Fruit fly (Drosophila melanogaster): ENCODE measurements around the gene CG10859.

Gene CG10859

DNA sequence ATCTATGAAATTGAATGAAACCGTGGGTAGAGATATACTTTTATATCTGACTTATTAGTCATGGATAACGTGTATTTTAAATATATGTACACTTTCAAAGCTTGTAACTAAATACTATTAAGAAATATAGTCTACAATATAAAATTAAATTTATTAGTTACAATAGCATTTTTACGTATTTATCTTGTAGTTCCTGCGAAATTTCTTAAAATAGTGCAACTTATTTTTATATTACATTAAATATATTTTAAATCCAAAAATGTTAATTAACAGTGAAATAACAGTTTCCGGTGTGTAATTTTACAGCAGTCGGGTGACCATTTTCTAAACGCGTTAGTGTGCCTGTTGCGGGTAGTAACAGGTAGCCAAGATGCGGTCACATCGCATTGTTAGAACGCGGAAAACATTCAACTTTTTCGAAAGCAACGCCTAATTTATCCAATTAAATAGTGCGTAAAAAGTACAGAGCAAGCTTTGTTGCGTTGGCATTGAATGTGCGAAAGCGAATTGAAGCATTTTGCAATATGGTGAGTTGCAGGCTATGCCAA, at the start of gene CG10859, which contains the start of gene CG7110 (continued):
- TF ChIP-seq CG12219 (GFP tag; optimal IDR thresholded peaks at IDR 0.05) (peak; percentile 1), shn (GFP tag; optimal IDR thresholded peaks at IDR 0.05) (no peak), ci (GFP tag; IDR thresholded peaks at IDR 0.05) (peak; percentile 88), GATAe (GFP tag; conservative IDR thresholded peaks at IDR 0.05) (no peak), abd-A (tag; optimal IDR thresholded peaks at IDR 0.05) (no peak), CG4282 (GFP tag; optimal IDR thresholded peaks at IDR 0.05) (no peak), CG10267 (tag; optimal IDR thresholded peaks at IDR 0.05) (peak; percentile 60), fd102C (GFP tag; optimal IDR thresholded peaks at IDR 0.05) (peak; percentile 7), nerfin-1 (tag; optimal IDR thresholded peaks at IDR 0.05) (peak; percentile 51), CG15479 (GFP tag; optimal IDR thresholded peaks at IDR 0.05) (no peak), bigmax (GFP tag; optimal IDR thresholded peaks at IDR 0.05) (no peak), Nf-YB (GFP tag; optimal IDR thresholded peaks at IDR 0.05) (peak; percentile 10), sqz (GFP tag; optimal IDR thresholded peaks at IDR 0.05) (no peak), sisA (GFP tag; IDR thresholded peaks at IDR 0.05) (no peak), oc (tag; optimal IDR thresholded peaks at IDR 0.05) (no peak), nerfin-2 (GFP tag; IDR thresholded peaks at IDR 0.05; ENCODE audit: partially characterized antibody) (no peak), nom (GFP tag; optimal IDR thresholded peaks at IDR 0.05) (peak; percentile 30), sens (GFP tag) (peak; percentile 21), CG8290 (GFP tag; optimal IDR thresholded peaks at IDR 0.05) (no peak), CG8290 (tag; optimal IDR thresholded peaks at IDR 0.05) (peak in 1 of 2 experiments; percentile 76), Atf3 (GFP tag; optimal IDR thresholded peaks at IDR 0.05) (no peak), CG8388 (GFP tag; optimal IDR thresholded peaks at IDR 0.05) (peak; percentile 35), CG43689 (GFP tag; IDR thresholded peaks at IDR 0.05) (no peak), p53 (GFP tag; optimal IDR thresholded peaks at IDR 0.05) (no peak), CG12236 (GFP tag; optimal IDR thresholded peaks at IDR 0.05) (no peak), jing (GFP tag; optimal IDR thresholded peaks at IDR 0.05) (no peak), kay (GFP tag; optimal IDR thresholded peaks at IDR 0.05) (no peak), CG3281 (GFP tag; optimal IDR thresholded peaks at IDR 0.05) (peak; percentile 69), ind (GFP tag; optimal IDR thresholded peaks at IDR 0.05) (no peak), Neu2 (GFP tag; optimal IDR thresholded peaks at IDR 0.05; ENCODE audit: borderline replicate concordance) (no peak), sc (optimal IDR thresholded peaks at IDR 0.05) (no peak), sc (GFP tag; optimal IDR thresholded peaks at IDR 0.05) (peak; percentile 7), h (optimal IDR thresholded peaks at IDR 0.05) (no peak), klu (GFP tag; IDR thresholded peaks at IDR 0.05) (no peak), CG13287 (GFP tag; IDR thresholded peaks at IDR 0.05; ENCODE audit: partially characterized antibody) (no peak), Hmr (GFP tag; optimal IDR thresholded peaks at IDR 0.05) (peak; percentile 66), Nf-YA (GFP tag; IDR thresholded peaks at IDR 0.05) (no peak), Dip2 (GFP tag; IDR thresholded peaks at IDR 0.05) (no peak), CG9437 (GFP tag; optimal IDR thresholded peaks at IDR 0.05) (no peak), hb (GFP tag; IDR thresholded peaks at IDR 0.05; ENCODE audit: partially characterized antibody) (no peak), tap (tag; optimal IDR thresholded peaks at IDR 0.05) (peak; percentile 28), Hmx (GFP tag; optimal IDR thresholded peaks at IDR 0.05) (no peak), CG18764 (GFP tag; optimal IDR thresholded peaks at IDR 0.05) (peak; percentile 20), Bdp1 (GFP tag; optimal IDR thresholded peaks at IDR 0.05) (no peak), eyg (GFP tag; optimal IDR thresholded peaks at IDR 0.05) (no peak), ac (GFP tag; optimal IDR thresholded peaks at IDR 0.05) (no peak), Fer1 (GFP tag; optimal IDR thresholded peaks at IDR 0.05) (peak; percentile 77), HLHmδ (GFP tag; optimal IDR thresholded peaks at IDR 0.05) (peak; percentile 62), CG17359 (tag; optimal IDR thresholded peaks at IDR 0.05) (peak; percentile 34), pros (GFP tag; optimal IDR thresholded peaks at IDR 0.05) (no peak), CG7372 (GFP tag; IDR thresholded peaks at IDR 0.05) (no peak), zen2 (GFP tag; IDR thresholded peaks at IDR 0.05; ENCODE audit: partially characterized antibody) (no peak)

Measured in whole organism, embryonic.